Worm (Caenorhabditis elegans): ENCODE data around the gene kin-33.

ce11 chrV:248636-249035 is 14.2 kb upstream of the kin-33 start:
- TF ChIP-seq duxl-1 (tag; optimal IDR thresholded peaks at IDR 0.05; ENCODE audit: poor library complexity) (no peak), zip-11 (GFP tag; IDR thresholded peaks at IDR 0.05) (no peak), mdt-29 (GFP tag; IDR thresholded peaks at IDR 0.05) (no peak), fkh-10 (GFP tag; optimal IDR thresholded peaks at IDR 0.05) (no peak), skn-1 (tag; optimal IDR thresholded peaks at IDR 0.05) (no peak), nhr-102 (tag; optimal IDR thresholded peaks at IDR 0.05) (no peak), vab-7 (GFP tag; IDR thresholded peaks at IDR 0.05) (no peak), fos-1 (tag; optimal IDR thresholded peaks at IDR 0.05) (no peak), ZK546.5 (tag; optimal IDR thresholded peaks at IDR 0.05) (no peak), unc-62 (GFP tag; optimal IDR thresholded peaks at IDR 0.05 in 1 of 2) (no peak), unc-62 (tag; optimal IDR thresholded peaks at IDR 0.05) (no peak)

Data from whole organism, L4 larva.